Worm (Caenorhabditis elegans) whole organism, L3 larva: Measurements from ENCODE around the gene F31B12.3.
A peak's percentile ranks its signal among the peaks of the same experiment; 100 is the strongest.

ENCODE experiments used
- R02D3.7 ChIP-seq: fragments of 150-350 bp; optimal IDR thresholded peaks from 2 replicates; lab custom pipeline; 2014; ENCODE audit warnings: missing biosample characterization, missing genetic modification characterization
- aly-2 ChIP-seq: fragments of 150-350 bp; optimal IDR thresholded peaks from 2 replicates; lab custom pipeline; 2014; ENCODE audit warnings: missing biosample characterization, missing genetic modification characterization
- ama-1 ChIP-seq: fragments of 150-350 bp; optimal IDR thresholded peaks from 2 replicates; lab custom pipeline; 2018
- ceh-28 ChIP-seq: fragments of 150-350 bp; optimal IDR thresholded peaks from 2 replicates; lab custom pipeline; 2014; ENCODE audit warnings: missing biosample characterization, missing genetic modification reagents, missing genetic modification characterization
- ceh-82 ChIP-seq: fragments of 150-350 bp; optimal IDR thresholded peaks from 2 replicates; lab custom pipeline; 2014; ENCODE audit warnings: missing biosample characterization, missing genetic modification characterization
- daf-12 ChIP-seq: fragments of 150-350 bp; optimal IDR thresholded peaks from 2 replicates; lab custom pipeline; 2014; ENCODE audit warnings: missing biosample characterization, missing genetic modification reagents, missing genetic modification characterization
- egl-27 ChIP-seq: sonication (generic microtip); optimal IDR thresholded peaks from 4 replicates; lab custom pipeline; 2017; ENCODE audit warnings: missing biosample characterization, missing genetic modification reagents, missing genetic modification characterization
- elt-2 ChIP-seq: sonication (generic microtip); optimal IDR thresholded peaks from 2 replicates; lab custom pipeline; 2016; ENCODE audit warnings: missing genetic modification reagents, mild to moderate bottlenecking, missing genetic modification characterization, missing compliant biosample characterization
- elt-3 ChIP-seq, 3 experiments: fragments of 150-350 bp in 1 of 3; sonication (generic microtip) in 2 of 3; optimal IDR thresholded peaks; 2 replicates in 2 of 3; 4 replicates in 1 of 3; lab custom pipeline; 2014 to 2017; ENCODE audit warnings: missing biosample characterization in 3 of 3, missing genetic modification characterization in 3 of 3
- fkh-2 ChIP-seq: fragments of 150-350 bp; optimal IDR thresholded peaks from 2 replicates; lab custom pipeline; 2014; ENCODE audit warnings: missing biosample characterization, missing genetic modification reagents, missing genetic modification characterization
- hmg-11 ChIP-seq: sonication (generic microtip); optimal IDR thresholded peaks from 2 replicates; lab custom pipeline; 2016; ENCODE audit warnings: missing genetic modification characterization, missing compliant biosample characterization
- lsy-12 ChIP-seq: sonication (generic microtip); optimal IDR thresholded peaks from 2 replicates; lab custom pipeline; 2016; ENCODE audit warnings: mild to moderate bottlenecking, missing genetic modification characterization, missing compliant biosample characterization
- mdl-1 ChIP-seq: fragments of 150-350 bp; optimal IDR thresholded peaks from 2 replicates; lab custom pipeline; 2014; ENCODE audit warnings: missing biosample characterization, missing genetic modification characterization
- mml-1 ChIP-seq: fragments of 150-350 bp; sonication (generic microtip); optimal IDR thresholded peaks from 3 replicates; lab custom pipeline; 2014; ENCODE audit warnings: missing biosample characterization, missing genetic modification characterization
- nfya-1 ChIP-seq: sonication (generic microtip); optimal IDR thresholded peaks from 2 replicates; lab custom pipeline; 2017; ENCODE audit warnings: missing genetic modification characterization, mild to moderate bottlenecking, missing compliant biosample characterization, antibody characterized with exemption, moderate library complexity; ENCODE audit not compliant: insufficient read depth
- nhr-12 ChIP-seq: fragments of 150-350 bp; optimal IDR thresholded peaks from 2 replicates; lab custom pipeline; 2014; ENCODE audit warnings: missing biosample characterization, missing genetic modification characterization
- nhr-237 ChIP-seq: fragments of 150-350 bp; optimal IDR thresholded peaks from 2 replicates; lab custom pipeline; 2014; ENCODE audit warnings: missing biosample characterization, missing genetic modification characterization
- nhr-28 ChIP-seq: fragments of 150-350 bp; optimal IDR thresholded peaks from 2 replicates; lab custom pipeline; 2014; ENCODE audit warnings: missing biosample characterization, missing genetic modification characterization
- nhr-43 ChIP-seq: sonication (generic microtip); optimal IDR thresholded peaks from 2 replicates; lab custom pipeline; 2016; ENCODE audit warnings: mild to moderate bottlenecking, missing genetic modification characterization, missing compliant biosample characterization; ENCODE audit not compliant: poor library complexity, severe bottlenecking
- nhr-67 ChIP-seq: fragments of 150-350 bp; optimal IDR thresholded peaks from 2 replicates; lab custom pipeline; 2014; ENCODE audit warnings: missing biosample characterization, missing genetic modification characterization
- nhr-76 ChIP-seq: fragments of 150-350 bp; sonication (generic microtip); optimal IDR thresholded peaks from 5 replicates; lab custom pipeline; 2014; ENCODE audit warnings: missing biosample characterization, missing genetic modification characterization
- pha-4 ChIP-seq: fragments of 150-350 bp; optimal IDR thresholded peaks from 2 replicates; lab custom pipeline; 2014; ENCODE audit warnings: missing biosample characterization, missing genetic modification reagents, missing genetic modification characterization
- pqm-1 ChIP-seq: fragments of 150-350 bp; optimal IDR thresholded peaks from 2 replicates; lab custom pipeline; 2017; ENCODE audit warnings: missing biosample characterization, missing genetic modification characterization, inconsistent platforms
- sea-2 ChIP-seq: fragments of 150-350 bp; sonication (generic microtip); optimal IDR thresholded peaks from 4 replicates; lab custom pipeline; 2014; ENCODE audit warnings: missing biosample characterization, missing genetic modification reagents, missing genetic modification characterization
- snpc-4 ChIP-seq: fragments of 150-350 bp; optimal IDR thresholded peaks from 2 replicates; lab custom pipeline; 2014; ENCODE audit warnings: missing biosample characterization, missing genetic modification characterization
- tbx-2 ChIP-seq: sonication (generic microtip); optimal IDR thresholded peaks from 2 replicates; lab custom pipeline; 2016; ENCODE audit warnings: mild to moderate bottlenecking, missing genetic modification characterization, missing compliant biosample characterization
- unc-39 ChIP-seq: sonication (generic microtip); optimal IDR thresholded peaks from 4 replicates; lab custom pipeline; 2017; ENCODE audit warnings: missing biosample characterization, missing genetic modification characterization
- unc-62 ChIP-seq: fragments of 150-350 bp; sonication (generic microtip); optimal IDR thresholded peaks from 4 replicates; lab custom pipeline; 2014; ENCODE audit warnings: missing biosample characterization, missing genetic modification reagents, missing genetic modification characterization
- zag-1 ChIP-seq: fragments of 150-350 bp; optimal IDR thresholded peaks from 2 replicates; lab custom pipeline; 2014; ENCODE audit warnings: missing biosample characterization, missing genetic modification characterization
- ztf-11 ChIP-seq: fragments of 150-350 bp; optimal IDR thresholded peaks from 2 replicates; lab custom pipeline; 2014; ENCODE audit warnings: missing biosample characterization, missing genetic modification characterization
- ztf-4 ChIP-seq: fragments of 150-350 bp; optimal IDR thresholded peaks from 2 replicates; lab custom pipeline; 2014; ENCODE audit warnings: missing biosample characterization, missing genetic modification characterization

The F31B12.3 gene

DNA sequence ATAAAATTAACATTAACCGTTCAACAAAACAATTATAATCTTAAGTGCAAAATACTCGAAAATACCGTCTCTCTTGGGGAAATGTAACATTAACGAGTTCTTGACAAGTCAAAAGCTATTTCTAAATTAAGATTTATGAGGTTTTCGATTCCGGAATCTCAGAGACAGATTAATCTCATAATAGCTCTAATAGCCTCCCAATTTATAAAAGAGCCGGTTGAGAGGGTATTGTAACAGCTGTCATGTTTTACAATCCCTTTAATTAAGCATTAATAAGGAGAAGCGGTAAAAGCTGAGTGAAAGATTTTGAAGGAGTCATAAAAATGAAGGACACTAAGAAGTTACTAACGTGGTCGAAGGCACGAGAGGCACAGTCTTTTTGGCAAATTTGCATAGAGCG lies 31.3 kb upstream of the F31B12.3 start:
- TF ChIP-seq hmg-11 (no peak), fkh-2 (tag; lab: Kevin White, UChicago) (no peak), elt-2 (no peak), pqm-1 (tag; lab: Kevin White, UChicago) (no peak), tbx-2 (tag; lab: Kevin White, UChicago) (no peak), ceh-82 (tag; lab: Kevin White, UChicago) (no peak), R02D3.7 (tag; lab: Kevin White, UChicago) (no peak), aly-2 (tag; lab: Kevin White, UChicago) (no peak), unc-39 (tag; lab: Kevin White, UChicago) (no peak)

- TF ChIP-seq egl-27: no peak
- peak; percentile 28 for TF ChIP-seq elt-2
Observed at ce11 chrX:10851202-10851601, 30.8 kb upstream of the F31B12.3 start.

- TF ChIP-seq pha-4 (tag; lab: Kevin White, UChicago) (no peak), nhr-12 (no peak), ztf-11 (tag; lab: Kevin White, UChicago) (no peak), aly-2 (tag; lab: Kevin White, UChicago) (no peak), elt-2 (no peak), ceh-28 (tag; lab: Kevin White, UChicago) (no peak), lsy-12 (tag; lab: Kevin White, UChicago) (no peak)
Observed at ce11 chrX:10846898-10847297, 26.5 kb upstream of the F31B12.3 start.

DNA sequence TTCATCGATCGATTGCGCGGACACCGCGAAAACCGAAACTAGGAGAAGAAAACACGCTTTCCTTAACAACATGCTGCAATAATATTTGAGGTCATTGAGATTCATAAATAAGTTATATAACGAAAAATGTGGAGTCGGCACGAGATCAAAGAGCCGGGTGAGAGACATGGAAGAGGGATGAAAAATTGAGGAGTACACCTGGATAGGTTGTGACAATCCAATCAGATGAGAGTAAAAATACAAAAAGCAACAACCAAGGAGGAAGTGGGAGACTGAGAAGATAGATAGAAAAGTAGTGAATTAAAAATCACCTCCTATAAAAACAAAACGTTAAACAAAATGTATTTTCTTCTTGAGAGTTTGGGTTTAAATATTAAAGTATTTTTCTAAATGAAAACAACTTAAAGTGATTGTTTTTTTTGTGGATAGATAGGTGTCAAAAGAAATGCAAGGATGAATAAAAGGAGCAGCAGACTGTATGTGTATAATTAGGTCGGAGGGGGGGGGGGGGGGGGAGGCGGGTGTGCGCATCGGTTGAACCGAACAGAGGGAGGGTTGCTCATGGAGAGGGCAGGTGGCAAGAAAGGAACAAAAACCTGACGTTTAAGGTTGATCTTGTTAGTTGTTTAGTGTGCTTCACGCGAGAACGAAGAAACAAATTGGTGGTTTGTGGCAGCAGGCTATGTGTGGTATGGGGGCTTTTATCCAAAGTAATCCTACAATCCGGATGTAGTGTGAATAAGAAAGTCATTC lies 24.4 kb upstream of the F31B12.3 start, which contains the start of gene C05A9.2:
Gene C05A9.2 (minus strand): TSS at position 73 of the 753 bp plus-strand sequence.
- TF ChIP-seq unc-39 (tag; lab: Kevin White, UChicago): no peak
- TF ChIP-seq mdl-1 (tag; lab: Kevin White, UChicago): no peak
- TF ChIP-seq mml-1: no peak
- TF ChIP-seq nhr-28: no peak
- TF ChIP-seq zag-1 (tag; lab: Kevin White, UChicago): no peak
- no peak for TF ChIP-seq elt-2
- no peak for TF ChIP-seq nhr-76 (tag; lab: Kevin White, UChicago)
- no peak for TF ChIP-seq elt-3 (tag; optimal IDR thresholded peaks at IDR 0.05; lab: Kevin White, UChicago)
- TF ChIP-seq nfya-1: no peak
- no peak for TF ChIP-seq ama-1
- TF ChIP-seq nhr-237 (tag; lab: Kevin White, UChicago): no peak
- TF ChIP-seq pqm-1 (tag; lab: Kevin White, UChicago): no peak

- TF ChIP-seq unc-62 (GFP tag; lab: Kevin White, UChicago): no peak
- TF ChIP-seq elt-2: peak; percentile 17
- TF ChIP-seq nhr-28: no peak
- TF ChIP-seq nhr-43 (tag; lab: Kevin White, UChicago): no peak
- TF ChIP-seq nhr-12: no peak
Observed at ce11 chrX:10844137-10844536, 23.7 kb upstream of the F31B12.3 start.

ce11 chrX:10838550-10838949 lies 18.1 kb upstream of the F31B12.3 start, which contains the start of gene plc-1:
TSS of gene plc-1 (minus strand) at chrX:10838650.
- TF ChIP-seq nhr-67 (tag; lab: Kevin White, UChicago) (no peak), sea-2 (GFP tag; lab: Kevin White, UChicago) (no peak), snpc-4 (tag; lab: Kevin White, UChicago) (no peak), daf-12 (tag; lab: Kevin White, UChicago) (no peak), elt-2 (no peak), ztf-4 (no peak)
